Worm (Caenorhabditis elegans) whole organism, early embryonic: ENCODE results near the gene fut-4.

Experiments used
- B0310.2 ChIP-seq: sonication (generic microtip); optimal IDR thresholded peaks from 2 replicates; lab custom pipeline; 2016; ENCODE audit warnings: mild to moderate bottlenecking, missing genetic modification characterization, missing compliant biosample characterization
- F13C5.2 ChIP-seq: sonication (generic microtip); optimal IDR thresholded peaks from 2 replicates; lab custom pipeline; 2017; ENCODE audit warnings: mild to moderate bottlenecking, missing genetic modification characterization, inconsistent platforms, missing compliant biosample characterization
- aly-1 ChIP-seq: sonication (generic microtip); optimal IDR thresholded peaks from 2 replicates; lab custom pipeline; 2016; ENCODE audit warnings: missing genetic modification characterization, missing compliant biosample characterization
- ama-1 ChIP-seq: fragments of 150-350 bp; optimal IDR thresholded peaks from 2 replicates; lab custom pipeline; 2014
- ceh-13 ChIP-seq: fragments of 200-800 bp; sonication (Bioruptor generic); optimal IDR thresholded peaks from 2 replicates; lab custom pipeline; 2018; ENCODE audit warnings: mild to moderate bottlenecking, missing genetic modification characterization, missing compliant biosample characterization
- ceh-36 ChIP-seq: sonication (generic microtip); optimal IDR thresholded peaks from 2 replicates; lab custom pipeline; 2016; ENCODE audit warnings: missing genetic modification characterization, inconsistent platforms, missing compliant biosample characterization
- ets-7 ChIP-seq: sonication (generic microtip); optimal IDR thresholded peaks from 2 replicates; lab custom pipeline; 2016; ENCODE audit warnings: missing genotype, missing genetic modification characterization, missing compliant biosample characterization
- flt-1 ChIP-seq: fragments of 200-800 bp; sonication (Bioruptor generic); IDR thresholded peaks from 2 replicates; pipeline ENCODE4 v1.3.6; 2022; ENCODE audit warnings: missing genetic modification characterization, missing compliant biosample characterization
- hmbx-1 ChIP-seq: sonication (generic microtip); optimal IDR thresholded peaks from 2 replicates; lab custom pipeline; 2016; ENCODE audit warnings: mild to moderate bottlenecking, missing genetic modification characterization, missing compliant biosample characterization
- hmg-4 ChIP-seq: fragments of 200-800 bp; sonication (Bioruptor generic); optimal IDR thresholded peaks from 2 replicates; lab custom pipeline; 2018; ENCODE audit warnings: mild to moderate bottlenecking, missing genetic modification characterization, missing compliant biosample characterization
- hnd-1 ChIP-seq: sonication (generic microtip); optimal IDR thresholded peaks from 2 replicates; lab custom pipeline; 2016; ENCODE audit warnings: missing genetic modification characterization, missing compliant biosample characterization
- pes-1 ChIP-seq: fragments of 200-800 bp; sonication (Bioruptor generic); IDR thresholded peaks from 2 replicates; pipeline ENCODE4 v1.3.6; 2022; ENCODE audit warnings: missing genetic modification reagents, missing genetic modification characterization, missing compliant biosample characterization
- scrt-1 ChIP-seq: fragments of 200-800 bp; sonication (Bioruptor generic); IDR thresholded peaks from 2 replicates; pipeline ENCODE4 v1.3.6; 2022; ENCODE audit warnings: missing genetic modification characterization, missing compliant biosample characterization
- sea-1 ChIP-seq: fragments of 200-800 bp; sonication (Bioruptor generic); conservative IDR thresholded peaks from 2 replicates; pipeline ENCODE4 v1.3.6; 2022; ENCODE audit warnings: missing genetic modification characterization, missing compliant biosample characterization
- tbx-11 ChIP-seq: fragments of 200-800 bp; sonication (Bioruptor generic); IDR thresholded peaks from 2 replicates; pipeline ENCODE4 v1.3.6; 2022; ENCODE audit warnings: missing genetic modification characterization, missing compliant biosample characterization
- tbx-37 ChIP-seq: fragments of 200-800 bp; sonication (Bioruptor generic); conservative IDR thresholded peaks from 2 replicates; pipeline ENCODE4 v1.3.6; 2022; ENCODE audit warnings: missing genetic modification reagents, missing genetic modification characterization, missing compliant biosample characterization
- tra-4 ChIP-seq: sonication (generic microtip); optimal IDR thresholded peaks from 2 replicates; lab custom pipeline; 2017; ENCODE audit warnings: missing genetic modification characterization, missing compliant biosample characterization

Gene fut-4

DNA sequence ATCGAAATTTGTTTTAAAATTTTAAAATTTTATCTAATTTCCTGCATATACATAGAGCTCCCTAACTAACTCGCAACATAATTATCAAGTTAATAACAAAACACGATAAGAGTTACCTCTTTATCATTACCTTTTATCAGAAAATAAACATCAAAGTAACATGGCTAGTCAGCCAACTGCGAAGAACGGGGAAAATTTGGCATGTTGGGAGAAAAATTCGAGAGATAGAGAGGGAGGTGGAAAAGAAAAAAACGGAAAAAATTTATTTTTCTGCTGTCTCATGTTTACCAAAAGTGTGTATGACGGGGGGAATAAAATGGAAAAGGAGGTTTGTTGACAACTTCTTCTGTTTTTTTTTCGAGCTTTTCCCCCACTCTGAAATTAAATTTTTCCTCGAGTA, 11.8 kb upstream of the fut-4 start:
- no peak for TF ChIP-seq scrt-1 (GFP tag; lab: Robert Waterston, UW)
- no peak for TF ChIP-seq tra-4
- TF ChIP-seq sea-1: no peak
- TF ChIP-seq ceh-36 (tag; lab: Kevin White, UChicago): no peak
- no peak for TF ChIP-seq hnd-1 (tag; lab: Kevin White, UChicago)
- TF ChIP-seq aly-1 (tag; lab: Kevin White, UChicago): no peak
- TF ChIP-seq ceh-13 (GFP tag; lab: Kevin White, UChicago): no peak

DNA sequence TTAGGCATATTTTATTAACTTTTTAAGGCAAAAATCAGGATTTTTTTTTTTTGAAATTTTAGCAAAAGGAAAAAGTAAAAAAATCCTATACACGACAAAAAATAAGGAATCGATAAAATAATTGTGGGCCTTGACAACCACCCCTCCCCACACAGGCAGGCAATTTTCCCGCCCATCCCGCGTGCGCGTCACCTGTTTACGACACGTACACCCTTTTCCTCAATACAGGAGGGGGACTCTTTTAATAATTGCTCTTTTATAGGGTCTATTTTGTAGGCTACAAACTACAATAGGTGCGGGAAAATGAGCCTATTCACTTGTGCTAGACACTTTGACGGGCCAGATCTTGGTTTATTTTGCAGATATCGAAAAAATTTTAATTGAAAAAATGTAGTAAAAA, 10.2 kb upstream of the fut-4 start:
- TF ChIP-seq hmg-4 (GFP tag; lab: Kevin White, UChicago) (peak; percentile 9), hnd-1 (tag; lab: Kevin White, UChicago) (no peak)

DNA sequence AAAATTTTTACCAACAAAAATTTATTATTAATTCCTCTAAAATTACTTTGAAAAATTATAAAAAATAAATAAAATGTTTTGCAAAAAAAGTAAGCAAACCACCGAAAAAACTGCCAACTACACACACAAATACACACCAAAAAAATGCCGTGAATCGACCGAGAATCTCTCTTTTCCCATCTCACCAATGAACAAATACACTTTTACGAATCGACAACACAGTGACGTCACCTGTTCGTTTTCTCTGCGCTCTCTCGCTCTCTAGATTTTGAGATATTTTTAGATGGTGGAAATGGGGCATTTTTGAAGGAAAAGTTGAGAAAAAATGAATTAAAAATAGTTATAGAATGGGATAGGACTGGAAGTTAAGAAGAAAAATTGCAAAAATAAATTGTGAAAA, 9.8 kb upstream of the fut-4 start:
- TF ChIP-seq sea-1 (no peak), tbx-11 (GFP tag; lab: Robert Waterston, UW) (no peak), ama-1 (lab: Kevin White, UChicago) (no peak), B0310.2 (tag; lab: Kevin White, UChicago) (no peak), scrt-1 (GFP tag; lab: Robert Waterston, UW) (no peak), tbx-37 (GFP tag; lab: Robert Waterston, UW) (no peak), F13C5.2 (no peak), tra-4 (no peak), hnd-1 (tag; lab: Kevin White, UChicago) (no peak)

DNA sequence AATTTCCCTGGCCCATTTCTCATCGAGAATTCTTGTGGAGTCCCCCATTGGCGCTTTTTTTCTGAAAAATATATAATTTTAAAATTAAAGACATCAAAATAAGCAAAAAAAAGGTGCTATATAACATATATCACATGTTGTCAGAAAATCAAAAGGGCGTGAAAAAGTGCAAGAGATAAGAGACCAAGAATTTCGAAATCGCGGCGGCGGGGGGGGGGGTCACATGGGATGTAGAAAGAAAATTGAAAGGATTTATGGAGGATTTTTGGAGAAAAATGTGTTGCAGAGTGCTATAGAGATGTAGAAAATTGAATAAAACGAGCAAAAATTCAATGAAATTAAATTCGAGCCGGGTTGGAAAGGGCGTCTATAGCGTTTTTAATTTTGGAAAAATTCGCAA, 8.8 kb upstream of the fut-4 start, which contains the start of gene K12H6.6:
Gene K12H6.6 (minus strand): TSS at position 61 of the 400 bp plus-strand sequence.
- TF ChIP-seq ceh-36 (tag; lab: Kevin White, UChicago) (no peak), pes-1 (GFP tag; lab: Robert Waterston, UW) (no peak), F13C5.2 (no peak), ceh-13 (GFP tag; lab: Kevin White, UChicago) (no peak), tra-4 (no peak), tbx-37 (GFP tag; lab: Robert Waterston, UW) (no peak), ets-7 (tag; lab: Kevin White, UChicago) (no peak), ama-1 (lab: Kevin White, UChicago) (no peak), aly-1 (tag; lab: Kevin White, UChicago) (no peak), hnd-1 (tag; lab: Kevin White, UChicago) (no peak), tbx-11 (GFP tag; lab: Robert Waterston, UW) (no peak), hmg-4 (GFP tag; lab: Kevin White, UChicago) (no peak), sea-1 (no peak)

DNA sequence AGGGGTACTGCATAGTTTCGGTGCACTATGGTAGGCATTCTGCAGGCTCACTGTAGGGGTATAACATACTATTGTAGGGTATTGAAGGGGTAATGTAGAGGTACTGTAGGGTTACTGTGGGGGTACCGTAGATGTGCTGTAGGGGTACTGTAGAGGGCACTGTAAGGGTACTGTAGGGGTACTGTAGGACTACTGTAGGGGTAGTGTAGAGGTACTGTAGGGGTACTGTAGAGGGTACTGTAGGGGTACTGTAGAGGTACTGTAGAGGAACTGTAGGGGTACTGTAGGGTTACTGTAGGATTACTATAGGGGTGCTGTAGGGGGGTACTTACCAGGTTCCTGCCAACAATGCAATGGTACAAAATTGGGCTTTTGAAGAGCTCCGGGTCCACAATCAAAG, 7.8 kb upstream of the fut-4 start:
- TF ChIP-seq F13C5.2 (no peak), ceh-13 (GFP tag; lab: Kevin White, UChicago) (no peak), ama-1 (lab: Kevin White, UChicago) (no peak), aly-1 (tag; lab: Kevin White, UChicago) (no peak), hnd-1 (tag; lab: Kevin White, UChicago) (no peak), tbx-37 (GFP tag; lab: Robert Waterston, UW) (no peak), flt-1 (GFP tag; lab: Robert Waterston, UW) (no peak), hmg-4 (GFP tag; lab: Kevin White, UChicago) (no peak), ceh-36 (tag; lab: Kevin White, UChicago) (no peak)

DNA sequence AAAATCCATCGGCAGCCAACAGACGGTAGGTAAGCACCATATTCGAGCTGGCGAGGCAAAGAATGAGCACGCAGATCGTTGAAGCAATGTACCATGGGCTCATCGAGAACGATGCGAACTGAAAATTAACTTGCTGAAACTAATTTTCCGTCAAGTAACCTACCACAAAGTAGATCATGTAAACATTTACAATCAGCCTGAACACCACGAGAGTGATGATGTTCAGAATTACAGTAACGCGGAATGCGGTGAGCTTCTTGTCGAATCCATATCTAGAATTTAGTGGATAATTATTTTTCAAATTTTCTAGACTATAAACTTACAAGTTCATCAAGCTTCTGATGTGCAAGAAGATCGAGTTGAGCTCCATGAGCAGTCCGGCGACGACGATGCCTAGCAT, 7.1 kb upstream of the fut-4 start:
- no peak for TF ChIP-seq tbx-37 (GFP tag; lab: Robert Waterston, UW)
- no peak for TF ChIP-seq F13C5.2
- no peak for TF ChIP-seq pes-1 (GFP tag; lab: Robert Waterston, UW)
- TF ChIP-seq sea-1: no peak
- no peak for TF ChIP-seq hnd-1 (tag; lab: Kevin White, UChicago)

DNA sequence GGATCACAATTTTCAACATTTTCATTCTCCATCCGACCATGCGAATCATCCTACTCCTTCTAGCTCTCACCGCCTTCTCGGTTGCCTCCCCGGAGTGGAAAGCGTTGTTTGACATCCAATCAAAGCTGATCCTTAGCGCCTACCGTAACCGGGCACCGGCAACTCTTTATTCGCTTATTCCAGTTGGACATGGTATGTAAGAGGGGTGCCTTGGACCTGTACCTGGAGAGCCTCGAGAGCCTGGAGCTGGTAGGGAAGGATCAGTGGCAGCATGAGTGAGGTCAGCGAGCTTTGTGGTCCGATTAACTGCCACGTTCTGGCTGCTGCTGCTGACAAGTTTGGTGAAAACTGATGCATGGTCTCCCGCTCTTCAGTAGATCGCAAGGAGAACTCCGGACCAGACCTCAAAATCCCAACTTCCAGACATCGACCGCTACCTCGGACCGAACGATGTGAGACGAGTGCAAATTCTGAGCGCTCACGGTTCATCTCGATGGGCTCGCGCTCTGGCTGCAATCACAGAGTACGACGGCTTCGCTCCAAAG, 5.6 kb upstream of the fut-4 start, which contains the start of gene K12H6.8:
Gene K12H6.8 (plus strand): TSS at position 38 of the 545 bp plus-strand sequence.
- TF ChIP-seq ama-1 (lab: Kevin White, UChicago) (peak; percentile 73), ets-7 (tag; lab: Kevin White, UChicago) (no peak)

DNA sequence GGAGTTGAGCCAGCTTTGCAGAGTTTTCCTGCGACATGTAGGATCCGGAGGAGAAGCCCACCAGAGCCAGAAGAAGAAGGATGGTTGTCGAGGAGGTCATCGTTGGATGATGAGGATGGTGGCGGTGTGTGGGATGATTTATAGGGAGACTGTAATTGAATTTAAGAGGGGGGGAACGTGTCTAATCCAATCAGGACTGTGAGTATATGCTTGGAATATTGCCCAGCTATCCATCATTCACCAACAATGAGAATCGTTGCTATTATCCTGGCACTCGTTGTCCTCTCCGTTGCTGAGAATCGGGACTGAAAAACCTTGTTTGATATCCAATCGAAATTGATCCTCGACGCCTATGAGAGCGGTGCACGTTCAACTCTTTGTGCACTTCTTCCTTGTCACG, 3.7 kb upstream of the fut-4 start, which contains the start of gene K12H6.5:
Gene K12H6.5 (minus strand): TSS at position 101 of the 400 bp plus-strand sequence.
- TF ChIP-seq pes-1 (GFP tag; lab: Robert Waterston, UW): no peak
- TF ChIP-seq tra-4: no peak
- no peak for TF ChIP-seq tbx-37 (GFP tag; lab: Robert Waterston, UW)
- no peak for TF ChIP-seq F13C5.2
- no peak for TF ChIP-seq scrt-1 (GFP tag; lab: Robert Waterston, UW)
- no peak for TF ChIP-seq ceh-36 (tag; lab: Kevin White, UChicago)
- no peak for TF ChIP-seq ama-1 (lab: Kevin White, UChicago)
- no peak for TF ChIP-seq flt-1 (GFP tag; lab: Robert Waterston, UW)
- TF ChIP-seq ets-7 (tag; lab: Kevin White, UChicago): no peak
- TF ChIP-seq sea-1: no peak
- no peak for TF ChIP-seq hmg-4 (GFP tag; lab: Kevin White, UChicago)
- TF ChIP-seq aly-1 (tag; lab: Kevin White, UChicago): no peak
- TF ChIP-seq hmbx-1 (tag; lab: Kevin White, UChicago): no peak
